Worm (Caenorhabditis elegans) whole organism, L3 larva: ENCODE results near the gene str-204.

Experiments used
- R02D3.7 ChIP-seq: fragments of 150-350 bp; optimal IDR thresholded peaks from 2 replicates; lab custom pipeline; 2014; ENCODE audit warnings: missing biosample characterization, missing genetic modification characterization
- ZK546.5 ChIP-seq: sonication (generic microtip); optimal IDR thresholded peaks from 2 replicates; lab custom pipeline; 2017; ENCODE audit warnings: missing biosample characterization, missing genetic modification characterization
- aly-2 ChIP-seq: fragments of 150-350 bp; optimal IDR thresholded peaks from 2 replicates; lab custom pipeline; 2014; ENCODE audit warnings: missing biosample characterization, missing genetic modification characterization
- ama-1 ChIP-seq: fragments of 150-350 bp; optimal IDR thresholded peaks from 2 replicates; lab custom pipeline; 2018
- ceh-28 ChIP-seq: fragments of 150-350 bp; optimal IDR thresholded peaks from 2 replicates; lab custom pipeline; 2014; ENCODE audit warnings: missing biosample characterization, missing genetic modification reagents, missing genetic modification characterization
- ceh-9 ChIP-seq: sonication (generic microtip); optimal IDR thresholded peaks from 2 replicates; lab custom pipeline; 2018; ENCODE audit warnings: missing biosample characterization, missing genetic modification characterization
- egl-5 ChIP-seq: fragments of 150-350 bp; optimal IDR thresholded peaks from 2 replicates; lab custom pipeline; 2017; ENCODE audit warnings: missing biosample characterization, missing genetic modification reagents, missing genetic modification characterization, inconsistent platforms
- elt-1 ChIP-seq: fragments of 150-350 bp; optimal IDR thresholded peaks from 2 replicates; lab custom pipeline; 2014; ENCODE audit warnings: missing biosample characterization, missing genetic modification characterization
- elt-2 ChIP-seq: sonication (generic microtip); optimal IDR thresholded peaks from 2 replicates; lab custom pipeline; 2016; ENCODE audit warnings: missing genetic modification reagents, mild to moderate bottlenecking, missing genetic modification characterization, missing compliant biosample characterization
- eor-1 ChIP-seq, 2 experiments: fragments of 150-350 bp; optimal IDR thresholded peaks; 2 replicates each; lab custom pipeline; 2014 to 2018; ENCODE audit warnings: missing biosample characterization in 2 of 2, missing genetic modification characterization in 2 of 2
- fkh-10 ChIP-seq: sonication (generic microtip); optimal IDR thresholded peaks from 2 replicates; lab custom pipeline; 2017; ENCODE audit warnings: missing biosample characterization, missing genetic modification reagents, missing genetic modification characterization
- fkh-2 ChIP-seq: fragments of 150-350 bp; optimal IDR thresholded peaks from 2 replicates; lab custom pipeline; 2014; ENCODE audit warnings: missing biosample characterization, missing genetic modification reagents, missing genetic modification characterization
- fos-1 ChIP-seq: fragments of 150-350 bp; optimal IDR thresholded peaks from 2 replicates; lab custom pipeline; 2014; ENCODE audit warnings: missing biosample characterization, missing genetic modification characterization
- hmg-11 ChIP-seq: sonication (generic microtip); optimal IDR thresholded peaks from 2 replicates; lab custom pipeline; 2016; ENCODE audit warnings: missing genetic modification characterization, missing compliant biosample characterization
- jun-1 ChIP-seq: fragments of 150-350 bp; optimal IDR thresholded peaks from 2 replicates; lab custom pipeline; 2014; ENCODE audit warnings: missing biosample characterization, missing genetic modification reagents, missing genetic modification characterization
- lin-15B ChIP-seq: fragments of 150-350 bp; optimal IDR thresholded peaks from 2 replicates; lab custom pipeline; 2014; ENCODE audit warnings: missing biosample characterization, missing genetic modification characterization
- lin-39 ChIP-seq: fragments of 150-350 bp; optimal IDR thresholded peaks from 2 replicates; lab custom pipeline; 2018; ENCODE audit warnings: missing biosample characterization, missing genetic modification reagents, missing genetic modification characterization
- lsy-12 ChIP-seq: sonication (generic microtip); optimal IDR thresholded peaks from 2 replicates; lab custom pipeline; 2016; ENCODE audit warnings: mild to moderate bottlenecking, missing genetic modification characterization, missing compliant biosample characterization
- mdl-1 ChIP-seq: fragments of 150-350 bp; optimal IDR thresholded peaks from 2 replicates; lab custom pipeline; 2014; ENCODE audit warnings: missing biosample characterization, missing genetic modification characterization
- mml-1 ChIP-seq: fragments of 150-350 bp; sonication (generic microtip); optimal IDR thresholded peaks from 3 replicates; lab custom pipeline; 2014; ENCODE audit warnings: missing biosample characterization, missing genetic modification characterization
- nfya-1 ChIP-seq: sonication (generic microtip); optimal IDR thresholded peaks from 2 replicates; lab custom pipeline; 2017; ENCODE audit warnings: missing genetic modification characterization, mild to moderate bottlenecking, missing compliant biosample characterization, antibody characterized with exemption, moderate library complexity; ENCODE audit not compliant: insufficient read depth
- nhr-11 ChIP-seq: fragments of 150-350 bp; optimal IDR thresholded peaks from 2 replicates; lab custom pipeline; 2014; ENCODE audit warnings: missing biosample characterization, missing genetic modification characterization
- nhr-12 ChIP-seq: fragments of 150-350 bp; optimal IDR thresholded peaks from 2 replicates; lab custom pipeline; 2014; ENCODE audit warnings: missing biosample characterization, missing genetic modification characterization
- nhr-23 ChIP-seq: fragments of 150-350 bp; optimal IDR thresholded peaks from 2 replicates; lab custom pipeline; 2014; ENCODE audit warnings: missing biosample characterization, missing genetic modification reagents, missing genetic modification characterization
- nhr-25 ChIP-seq: sonication (generic microtip); optimal IDR thresholded peaks from 2 replicates; lab custom pipeline; 2017; ENCODE audit warnings: missing biosample characterization, missing genetic modification characterization
- nhr-28 ChIP-seq: fragments of 150-350 bp; optimal IDR thresholded peaks from 2 replicates; lab custom pipeline; 2014; ENCODE audit warnings: missing biosample characterization, missing genetic modification characterization
- nhr-43 ChIP-seq: sonication (generic microtip); optimal IDR thresholded peaks from 2 replicates; lab custom pipeline; 2016; ENCODE audit warnings: mild to moderate bottlenecking, missing genetic modification characterization, missing compliant biosample characterization; ENCODE audit not compliant: poor library complexity, severe bottlenecking
- nhr-67 ChIP-seq: fragments of 150-350 bp; optimal IDR thresholded peaks from 2 replicates; lab custom pipeline; 2014; ENCODE audit warnings: missing biosample characterization, missing genetic modification characterization
- nhr-76 ChIP-seq: fragments of 150-350 bp; sonication (generic microtip); optimal IDR thresholded peaks from 5 replicates; lab custom pipeline; 2014; ENCODE audit warnings: missing biosample characterization, missing genetic modification characterization
- nhr-77 ChIP-seq: fragments of 150-350 bp; optimal IDR thresholded peaks from 2 replicates; lab custom pipeline; 2014; ENCODE audit warnings: missing biosample characterization, missing genetic modification characterization
- pha-4 ChIP-seq: fragments of 150-350 bp; optimal IDR thresholded peaks from 2 replicates; lab custom pipeline; 2014; ENCODE audit warnings: missing biosample characterization, missing genetic modification reagents, missing genetic modification characterization
- pqm-1 ChIP-seq: fragments of 150-350 bp; optimal IDR thresholded peaks from 2 replicates; lab custom pipeline; 2017; ENCODE audit warnings: missing biosample characterization, missing genetic modification characterization, inconsistent platforms
- sea-2 ChIP-seq: fragments of 150-350 bp; sonication (generic microtip); optimal IDR thresholded peaks from 4 replicates; lab custom pipeline; 2014; ENCODE audit warnings: missing biosample characterization, missing genetic modification reagents, missing genetic modification characterization
- skn-1 ChIP-seq: fragments of 150-350 bp; optimal IDR thresholded peaks from 2 replicates; lab custom pipeline; 2014; ENCODE audit warnings: missing biosample characterization, missing genetic modification characterization
- snpc-4 ChIP-seq: fragments of 150-350 bp; optimal IDR thresholded peaks from 2 replicates; lab custom pipeline; 2014; ENCODE audit warnings: missing biosample characterization, missing genetic modification characterization
- tbx-2 ChIP-seq: sonication (generic microtip); optimal IDR thresholded peaks from 2 replicates; lab custom pipeline; 2016; ENCODE audit warnings: mild to moderate bottlenecking, missing genetic modification characterization, missing compliant biosample characterization
- unc-39 ChIP-seq: sonication (generic microtip); optimal IDR thresholded peaks from 4 replicates; lab custom pipeline; 2017; ENCODE audit warnings: missing biosample characterization, missing genetic modification characterization
- ztf-4 ChIP-seq: fragments of 150-350 bp; optimal IDR thresholded peaks from 2 replicates; lab custom pipeline; 2014; ENCODE audit warnings: missing biosample characterization, missing genetic modification characterization

The str-204 gene

ce11 chrV:7197036-7197435 lies 37.5 kb downstream of the str-204 start:
- TF ChIP-seq aly-2 (no peak), nhr-77 (tag; lab: Kevin White, UChicago) (no peak), tbx-2 (tag; lab: Kevin White, UChicago) (no peak), unc-39 (tag; lab: Kevin White, UChicago) (no peak), snpc-4 (tag; lab: Kevin White, UChicago) (no peak), fos-1 (tag; lab: Kevin White, UChicago) (no peak), sea-2 (GFP tag; lab: Kevin White, UChicago) (no peak), nhr-28 (no peak), elt-1 (tag; lab: Kevin White, UChicago) (no peak), nhr-43 (no peak), nhr-67 (tag; lab: Kevin White, UChicago) (no peak), nfya-1 (tag; lab: Kevin White, UChicago) (no peak), ceh-9 (tag; lab: Kevin White, UChicago) (no peak), elt-2 (tag; lab: Kevin White, UChicago) (no peak), mml-1 (tag; lab: Kevin White, UChicago) (no peak), fkh-2 (tag; lab: Kevin White, UChicago) (no peak), lin-15B (tag; lab: Kevin White, UChicago) (no peak), hmg-11 (tag; lab: Kevin White, UChicago) (no peak), ceh-28 (tag; lab: Kevin White, UChicago) (no peak)

- no peak for TF ChIP-seq hmg-11 (tag; lab: Kevin White, UChicago)
- TF ChIP-seq elt-2 (tag; lab: Kevin White, UChicago): peak; percentile 85
- TF ChIP-seq elt-1 (tag; lab: Kevin White, UChicago): no peak
- TF ChIP-seq nhr-23 (tag; lab: Kevin White, UChicago): peak; percentile 5
- TF ChIP-seq nhr-43: peak; percentile 19
- TF ChIP-seq eor-1 (tag; optimal IDR thresholded peaks at IDR 0.05; lab: Kevin White, UChicago): no peak
- peak; percentile 18 for TF ChIP-seq skn-1 (tag; lab: Kevin White, UChicago)
- no peak for TF ChIP-seq mdl-1 (tag; lab: Kevin White, UChicago)
- no peak for TF ChIP-seq ceh-9 (tag; lab: Kevin White, UChicago)
- TF ChIP-seq lsy-12: no peak
- TF ChIP-seq jun-1 (tag; lab: Kevin White, UChicago): peak; percentile 24
- no peak for TF ChIP-seq nhr-25 (tag; lab: Kevin White, UChicago)
- TF ChIP-seq pqm-1 (tag; lab: Kevin White, UChicago): peak; percentile 58
- TF ChIP-seq egl-5: no peak
- peak; percentile 91 for TF ChIP-seq ama-1
- peak; percentile 52 for TF ChIP-seq pha-4 (tag; lab: Kevin White, UChicago)
- TF ChIP-seq snpc-4 (tag; lab: Kevin White, UChicago): no peak
- TF ChIP-seq fkh-10 (GFP tag; lab: Kevin White, UChicago): no peak
- TF ChIP-seq aly-2: peak; percentile 4
- no peak for TF ChIP-seq lin-39
Measured at ce11 chrV:7198403-7198802, 38.9 kb downstream of the str-204 start.

ce11 chrV:7199077-7199476 lies 39.6 kb downstream of the str-204 start:
- no peak for TF ChIP-seq R02D3.7 (tag; lab: Kevin White, UChicago)
- no peak for TF ChIP-seq nhr-12 (tag; lab: Kevin White, UChicago)

- TF ChIP-seq ZK546.5 (tag; lab: Kevin White, UChicago): no peak
- no peak for TF ChIP-seq nhr-23 (tag; lab: Kevin White, UChicago)
- no peak for TF ChIP-seq egl-5
- no peak for TF ChIP-seq nhr-28
- TF ChIP-seq lin-15B (tag; lab: Kevin White, UChicago): no peak
- TF ChIP-seq nhr-11 (tag; lab: Kevin White, UChicago): no peak
- no peak for TF ChIP-seq nhr-76 (tag; lab: Kevin White, UChicago)
- TF ChIP-seq elt-1 (tag; lab: Kevin White, UChicago): no peak
- no peak for TF ChIP-seq nhr-67 (tag; lab: Kevin White, UChicago)
- no peak for TF ChIP-seq hmg-11 (tag; lab: Kevin White, UChicago)
- no peak for TF ChIP-seq unc-39 (tag; lab: Kevin White, UChicago)
- no peak for TF ChIP-seq pha-4 (tag; lab: Kevin White, UChicago)
- TF ChIP-seq snpc-4 (tag; lab: Kevin White, UChicago): no peak
- no peak for TF ChIP-seq lin-39
- TF ChIP-seq ztf-4 (tag; lab: Kevin White, UChicago): no peak
- TF ChIP-seq, all 47 proteins: peak for 0
Measured at ce11 chrV:7199932-7200331, 40.4 kb downstream of the str-204 start, which contains the start of gene F09G2.1. Gene F09G2.1 (plus strand): TSS chrV:7200232.
